Worm (Caenorhabditis elegans) whole organism, mixed stage, embryonic: ENCODE data around the gene dos-1.

Experiments
- ces-1 ChIP-seq: fragments of 150-350 bp; optimal IDR thresholded peaks from 2 replicates; lab custom pipeline; 2014; ENCODE audit warnings: missing biosample characterization, missing genetic modification reagents, missing genetic modification characterization
- elt-3 ChIP-seq: fragments of 150-350 bp; optimal IDR thresholded peaks from 2 replicates; lab custom pipeline; 2014; ENCODE audit warnings: missing biosample characterization, missing genetic modification characterization
- hlh-1 ChIP-seq: fragments of 150-350 bp; optimal IDR thresholded peaks from 2 replicates; lab custom pipeline; 2014; ENCODE audit warnings: missing biosample characterization, missing genetic modification reagents, missing genetic modification characterization
- lin-13 ChIP-seq: fragments of 150-350 bp; optimal IDR thresholded peaks from 2 replicates; lab custom pipeline; 2014; ENCODE audit warnings: missing biosample characterization, missing genetic modification characterization
- lsy-2 ChIP-seq: fragments of 150-350 bp; optimal IDR thresholded peaks from 2 replicates; lab custom pipeline; 2014; ENCODE audit warnings: missing biosample characterization, missing genetic modification characterization
- mep-1 ChIP-seq: fragments of 150-350 bp; optimal IDR thresholded peaks from 2 replicates; lab custom pipeline; 2017; ENCODE audit warnings: missing biosample characterization, missing genetic modification reagents, missing genetic modification characterization, inconsistent platforms
- nhr-12 ChIP-seq: fragments of 150-350 bp; optimal IDR thresholded peaks from 2 replicates; lab custom pipeline; 2014; ENCODE audit warnings: missing biosample characterization, missing genetic modification characterization
- nhr-28 ChIP-seq: fragments of 150-350 bp; optimal IDR thresholded peaks from 2 replicates; lab custom pipeline; 2014; ENCODE audit warnings: missing biosample characterization, missing genetic modification characterization
- nhr-76 ChIP-seq: sonication (generic microtip); optimal IDR thresholded peaks from 2 replicates; lab custom pipeline; 2017; ENCODE audit warnings: missing biosample characterization, missing genetic modification characterization
- pha-4 ChIP-seq: fragments of 150-350 bp; optimal IDR thresholded peaks from 2 replicates; lab custom pipeline; 2018; ENCODE audit warnings: missing biosample characterization, missing genetic modification reagents, missing genetic modification characterization
- snpc-4 ChIP-seq: fragments of 150-350 bp; optimal IDR thresholded peaks from 2 replicates; lab custom pipeline; 2014; ENCODE audit warnings: missing biosample characterization, missing genetic modification characterization
- unc-62 ChIP-seq: fragments of 150-350 bp; optimal IDR thresholded peaks from 2 replicates; lab custom pipeline; 2014; ENCODE audit warnings: missing biosample characterization, missing genetic modification reagents, missing genetic modification characterization
- ztf-11 ChIP-seq: fragments of 150-350 bp; optimal IDR thresholded peaks from 2 replicates; lab custom pipeline; 2014; ENCODE audit warnings: missing biosample characterization, missing genetic modification characterization

- TF ChIP-seq hlh-1 (tag; lab: Kevin White, UChicago) (no peak), nhr-28 (tag; lab: Kevin White, UChicago) (no peak), lsy-2 (tag; lab: Kevin White, UChicago) (no peak), ces-1 (GFP tag; lab: Kevin White, UChicago) (no peak), nhr-12 (no peak), unc-62 (GFP tag; lab: Kevin White, UChicago) (no peak), lin-13 (tag; lab: Kevin White, UChicago) (no peak), elt-3 (tag; lab: Kevin White, UChicago) (no peak), pha-4 (tag; lab: Kevin White, UChicago) (no peak), snpc-4 (no peak), nhr-76 (tag; lab: Kevin White, UChicago) (no peak), mep-1 (tag; lab: Kevin White, UChicago) (no peak), ztf-11 (tag; lab: Kevin White, UChicago) (no peak)
Observed at ce11 chrIII:9153809-9154208, 50.1 kb downstream of the dos-1 start, which contains the start of gene nhl-1.
